Worm (Caenorhabditis elegans) whole organism, mixed stage, embryonic: ENCODE results near the gene F14D2.19.

Experiments
- M03D4.4 ChIP-seq: sonication (generic microtip); optimal IDR thresholded peaks from 2 replicates; lab custom pipeline; 2017; ENCODE audit warnings: mild to moderate bottlenecking, missing genetic modification characterization, missing compliant biosample characterization
- bed-3 ChIP-seq: fragments of 200-800 bp; sonication (Bioruptor generic); optimal IDR thresholded peaks from 3 replicates; lab custom pipeline; 2018; ENCODE audit warnings: mild to moderate bottlenecking, missing genetic modification characterization, moderate library complexity, missing compliant biosample characterization
- blmp-1 ChIP-seq: fragments of 150-350 bp; optimal IDR thresholded peaks from 2 replicates; lab custom pipeline; 2014; ENCODE audit warnings: missing biosample characterization, missing genetic modification characterization
- ceh-39 ChIP-seq: fragments of 150-350 bp; optimal IDR thresholded peaks from 2 replicates; lab custom pipeline; 2014; ENCODE audit warnings: missing biosample characterization, missing genetic modification characterization
- ceh-43 ChIP-seq: fragments of 200-800 bp; sonication (Bioruptor generic); optimal IDR thresholded peaks from 2 replicates; lab custom pipeline; 2018; ENCODE audit warnings: mild to moderate bottlenecking, missing genetic modification characterization, moderate library complexity, missing compliant biosample characterization
- ces-1 ChIP-seq: fragments of 150-350 bp; optimal IDR thresholded peaks from 2 replicates; lab custom pipeline; 2014; ENCODE audit warnings: missing biosample characterization, missing genetic modification reagents, missing genetic modification characterization
- cnd-1 ChIP-seq: fragments of 200-800 bp; sonication (Bioruptor generic); optimal IDR thresholded peaks from 2 replicates; lab custom pipeline; 2018; ENCODE audit warnings: mild to moderate bottlenecking, missing genetic modification characterization, missing compliant biosample characterization
- drap-1 ChIP-seq: fragments of 200-800 bp; sonication (Bioruptor generic); optimal IDR thresholded peaks from 3 replicates; lab custom pipeline; 2018; ENCODE audit warnings: mild to moderate bottlenecking, missing genetic modification characterization, missing compliant biosample characterization
- elt-1 ChIP-seq: sonication (generic microtip); optimal IDR thresholded peaks from 2 replicates; lab custom pipeline; 2017; ENCODE audit warnings: missing genetic modification characterization, mild to moderate bottlenecking, missing compliant biosample characterization, antibody characterized with exemption, moderate library complexity, borderline replicate concordance; ENCODE audit not compliant: insufficient read depth
- elt-3 ChIP-seq: fragments of 150-350 bp; optimal IDR thresholded peaks from 2 replicates; lab custom pipeline; 2014; ENCODE audit warnings: missing biosample characterization, missing genetic modification characterization
- flh-1 ChIP-seq: fragments of 200-800 bp; sonication (Bioruptor generic); optimal IDR thresholded peaks from 2 replicates; lab custom pipeline; 2018; ENCODE audit warnings: mild to moderate bottlenecking, missing genetic modification characterization, moderate library complexity, missing compliant biosample characterization
- ham-2 ChIP-seq: fragments of 200-800 bp; sonication (Bioruptor generic); optimal IDR thresholded peaks from 2 replicates; lab custom pipeline; 2018; ENCODE audit warnings: mild to moderate bottlenecking, missing genetic modification characterization, missing compliant biosample characterization
- lin-13 ChIP-seq: fragments of 150-350 bp; optimal IDR thresholded peaks from 2 replicates; lab custom pipeline; 2014; ENCODE audit warnings: missing biosample characterization, missing genetic modification characterization
- lin-32 ChIP-seq: fragments of 200-800 bp; sonication (Bioruptor generic); optimal IDR thresholded peaks from 2 replicates; lab custom pipeline; 2018; ENCODE audit warnings: mild to moderate bottlenecking, missing genetic modification characterization, missing compliant biosample characterization
- lsy-2 ChIP-seq: fragments of 150-350 bp; optimal IDR thresholded peaks from 2 replicates; lab custom pipeline; 2014; ENCODE audit warnings: missing biosample characterization, missing genetic modification characterization
- mab-5 ChIP-seq: fragments of 150-350 bp; optimal IDR thresholded peaks from 2 replicates; lab custom pipeline; 2014; ENCODE audit warnings: missing biosample characterization, missing genetic modification characterization
- mep-1 ChIP-seq: fragments of 150-350 bp; optimal IDR thresholded peaks from 2 replicates; lab custom pipeline; 2017; ENCODE audit warnings: missing biosample characterization, missing genetic modification reagents, missing genetic modification characterization, inconsistent platforms
- mls-2 ChIP-seq: sonication (generic microtip); optimal IDR thresholded peaks from 2 replicates; lab custom pipeline; 2016; ENCODE audit warnings: mild to moderate bottlenecking, missing genetic modification characterization, moderate library complexity, missing compliant biosample characterization
- nhr-12 ChIP-seq: fragments of 150-350 bp; optimal IDR thresholded peaks from 2 replicates; lab custom pipeline; 2014; ENCODE audit warnings: missing biosample characterization, missing genetic modification characterization
- nhr-237 ChIP-seq: fragments of 150-350 bp; optimal IDR thresholded peaks from 2 replicates; lab custom pipeline; 2014; ENCODE audit warnings: missing biosample characterization, missing genetic modification characterization
- nhr-76 ChIP-seq: sonication (generic microtip); optimal IDR thresholded peaks from 2 replicates; lab custom pipeline; 2017; ENCODE audit warnings: missing biosample characterization, missing genetic modification characterization
- pha-4 ChIP-seq: fragments of 150-350 bp; optimal IDR thresholded peaks from 2 replicates; lab custom pipeline; 2018; ENCODE audit warnings: missing biosample characterization, missing genetic modification reagents, missing genetic modification characterization
- sem-2 ChIP-seq: fragments of 200-800 bp; sonication (Bioruptor generic); optimal IDR thresholded peaks from 2 replicates; lab custom pipeline; 2018; ENCODE audit warnings: mild to moderate bottlenecking, missing genetic modification characterization, missing compliant biosample characterization
- snpc-4 ChIP-seq: fragments of 150-350 bp; optimal IDR thresholded peaks from 2 replicates; lab custom pipeline; 2014; ENCODE audit warnings: missing biosample characterization, missing genetic modification characterization
- sptf-1 ChIP-seq: sonication (generic microtip); optimal IDR thresholded peaks from 2 replicates; lab custom pipeline; 2017; ENCODE audit warnings: mild to moderate bottlenecking, missing genetic modification characterization, moderate library complexity, missing compliant biosample characterization
- tbx-8 ChIP-seq: fragments of 200-800 bp; sonication (Bioruptor generic); optimal IDR thresholded peaks from 2 replicates; lab custom pipeline; 2018; ENCODE audit warnings: mild to moderate bottlenecking, missing genetic modification characterization, moderate library complexity, missing compliant biosample characterization
- unc-120 ChIP-seq: sonication (generic microtip); optimal IDR thresholded peaks from 2 replicates; lab custom pipeline; 2017; ENCODE audit warnings: missing genetic modification characterization, missing compliant biosample characterization; ENCODE audit not compliant: poor library complexity, severe bottlenecking
- unc-39 ChIP-seq: fragments of 150-350 bp; optimal IDR thresholded peaks from 2 replicates; lab custom pipeline; 2014; ENCODE audit warnings: missing biosample characterization, missing genetic modification characterization
- unc-62 ChIP-seq: fragments of 150-350 bp; optimal IDR thresholded peaks from 2 replicates; lab custom pipeline; 2014; ENCODE audit warnings: missing biosample characterization, missing genetic modification reagents, missing genetic modification characterization
- ztf-11 ChIP-seq: fragments of 150-350 bp; optimal IDR thresholded peaks from 2 replicates; lab custom pipeline; 2014; ENCODE audit warnings: missing biosample characterization, missing genetic modification characterization

The F14D2.19 gene

ce11 chrII:3347940-3348610 is 11.1 kb upstream of the F14D2.19 start, which contains the start of the genes F14D2.14 and bath-29:
Gene F14D2.14 (minus strand): TSS chrII:3347990.
Gene bath-29 (plus strand): TSS chrII:3348560.
- TF ChIP-seq elt-1 (tag; lab: Kevin White, UChicago) = no peak
- TF ChIP-seq lin-32 (GFP tag; lab: Kevin White, UChicago) = no peak
- TF ChIP-seq unc-120 (tag; lab: Kevin White, UChicago) = no peak
- TF ChIP-seq lin-13 (tag; lab: Kevin White, UChicago) = no peak
- no peak for TF ChIP-seq tbx-8 (GFP tag; lab: Kevin White, UChicago)
- no peak for TF ChIP-seq ceh-43 (GFP tag; lab: Kevin White, UChicago)
- no peak for TF ChIP-seq bed-3 (GFP tag; lab: Kevin White, UChicago)

DNA sequence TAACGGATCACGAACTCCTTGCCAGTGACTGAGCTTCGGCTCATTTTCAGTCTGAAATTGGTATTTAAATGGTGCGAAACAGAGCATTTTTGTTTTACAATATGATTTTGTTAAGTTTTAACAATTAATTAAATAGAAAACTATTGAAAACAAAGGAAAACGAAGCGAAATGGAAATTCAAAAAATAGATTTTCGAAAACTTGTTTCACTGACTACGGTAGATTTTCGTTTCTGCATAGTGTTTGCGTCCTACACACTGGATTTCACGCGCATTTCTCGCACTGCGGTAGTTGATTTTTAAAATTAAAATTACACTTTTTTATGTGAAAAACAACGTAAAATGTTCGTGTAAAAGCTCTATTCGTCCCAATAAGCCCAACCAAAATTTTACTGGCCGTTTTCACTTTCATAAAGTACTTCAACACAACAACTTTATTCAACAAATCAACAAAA is 9.4 kb upstream of the F14D2.19 start, which contains the start of gene bath-30:
TSS of gene bath-30 (minus strand) at position 51 of the 453 bp plus-strand sequence.
- TF ChIP-seq ces-1 = no peak
- no peak for TF ChIP-seq drap-1 (GFP tag; lab: Kevin White, UChicago)
- no peak for TF ChIP-seq ceh-39 (tag; lab: Kevin White, UChicago)
- no peak for TF ChIP-seq ztf-11 (tag; lab: Kevin White, UChicago)
- no peak for TF ChIP-seq mls-2
- no peak for TF ChIP-seq tbx-8 (GFP tag; lab: Kevin White, UChicago)

ce11 chrII:3344917-3345316 is 8.0 kb upstream of the F14D2.19 start, which contains the start of gene bath-28:
Gene bath-28 (minus strand): TSS chrII:3344967.
- no peak for TF ChIP-seq lsy-2
- no peak for TF ChIP-seq unc-62 (GFP tag; lab: Kevin White, UChicago)
- no peak for TF ChIP-seq lin-32 (GFP tag; lab: Kevin White, UChicago)
- TF ChIP-seq ceh-43 (GFP tag; lab: Kevin White, UChicago) = no peak
- no peak for TF ChIP-seq mls-2
- TF ChIP-seq elt-1 (tag; lab: Kevin White, UChicago) = no peak
- no peak for TF ChIP-seq mep-1 (tag; lab: Kevin White, UChicago)
- TF ChIP-seq flh-1 (GFP tag; lab: Kevin White, UChicago) = no peak
- TF ChIP-seq elt-3 = no peak
- no peak for TF ChIP-seq ham-2 (GFP tag; lab: Kevin White, UChicago)
- TF ChIP-seq ceh-39 (tag; lab: Kevin White, UChicago) = no peak
- no peak for TF ChIP-seq sem-2 (GFP tag; lab: Kevin White, UChicago)
- no peak for TF ChIP-seq mab-5

ce11 chrII:3343714-3344113 is 6.8 kb upstream of the F14D2.19 start, which contains the start of gene F14D2.15:
Gene F14D2.15 (minus strand): TSS chrII:3343814.
- TF ChIP-seq flh-1 (GFP tag; lab: Kevin White, UChicago) (no peak), elt-3 (no peak), nhr-76 (tag; lab: Kevin White, UChicago) (no peak), unc-62 (GFP tag; lab: Kevin White, UChicago) (no peak), unc-120 (tag; lab: Kevin White, UChicago) (no peak), blmp-1 (tag; lab: Kevin White, UChicago) (no peak), drap-1 (GFP tag; lab: Kevin White, UChicago) (no peak), cnd-1 (tag; lab: Kevin White, UChicago) (no peak), ceh-43 (GFP tag; lab: Kevin White, UChicago) (no peak), nhr-12 (tag; lab: Kevin White, UChicago) (no peak), ceh-39 (tag; lab: Kevin White, UChicago) (no peak), sptf-1 (tag; lab: Kevin White, UChicago) (no peak), nhr-237 (tag; lab: Kevin White, UChicago) (no peak), M03D4.4 (tag; lab: Kevin White, UChicago) (no peak), ham-2 (GFP tag; lab: Kevin White, UChicago) (no peak), snpc-4 (tag; lab: Kevin White, UChicago) (no peak), elt-1 (tag; lab: Kevin White, UChicago) (no peak)

DNA sequence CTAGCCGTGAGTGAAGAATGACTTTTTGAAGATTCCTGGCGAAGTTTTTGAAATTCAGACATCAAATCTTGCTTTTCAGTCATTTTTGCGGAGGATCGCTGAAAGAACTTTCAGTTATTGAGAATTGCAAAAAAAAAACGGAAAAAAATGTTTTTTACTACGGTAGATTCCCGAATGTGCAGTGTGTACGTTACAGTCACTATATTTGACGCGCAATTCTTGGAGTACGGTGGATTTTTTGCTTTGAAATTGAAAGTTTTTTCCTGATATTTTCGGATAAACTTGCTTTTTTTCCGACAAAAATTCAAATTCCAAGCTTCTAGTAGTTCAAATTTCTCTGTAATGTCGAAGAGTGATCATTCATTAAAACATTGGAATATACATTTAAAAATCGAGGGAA is 5.0 kb upstream of the F14D2.19 start, which contains the start of gene F14D2.11:
TSS of gene F14D2.11 (minus strand) at position 101 of the 400 bp plus-strand sequence.
- TF ChIP-seq flh-1 (GFP tag; lab: Kevin White, UChicago) (no peak), blmp-1 (tag; lab: Kevin White, UChicago) (no peak), cnd-1 (tag; lab: Kevin White, UChicago) (no peak), pha-4 (tag; lab: Kevin White, UChicago) (no peak), unc-39 (tag; lab: Kevin White, UChicago) (no peak), tbx-8 (GFP tag; lab: Kevin White, UChicago) (no peak), mls-2 (no peak), sem-2 (GFP tag; lab: Kevin White, UChicago) (no peak), snpc-4 (tag; lab: Kevin White, UChicago) (no peak), bed-3 (GFP tag; lab: Kevin White, UChicago) (no peak)
